Worm (Caenorhabditis elegans): Measurements from ENCODE around the gene F42A9.3.

- TF ChIP-seq nhr-12 (tag; optimal IDR thresholded peaks at IDR 0.05) = no peak
- TF ChIP-seq aly-2 (tag; optimal IDR thresholded peaks at IDR 0.05) = no peak
- TF ChIP-seq ztf-11 (tag; optimal IDR thresholded peaks at IDR 0.05) = no peak
- no peak for TF ChIP-seq nhr-11 (tag; optimal IDR thresholded peaks at IDR 0.05)
- TF ChIP-seq nhr-237 (tag; optimal IDR thresholded peaks at IDR 0.05) = no peak
- TF ChIP-seq ama-1 (optimal IDR thresholded peaks at IDR 0.05) = no peak
- no peak for TF ChIP-seq nhr-6 (tag; optimal IDR thresholded peaks at IDR 0.05)
- no peak for TF ChIP-seq lin-39 (tag; optimal IDR thresholded peaks at IDR 0.05)
- no peak for TF ChIP-seq ceh-82 (tag; optimal IDR thresholded peaks at IDR 0.05)
Measured at ce11 chrIV:8587605-8588004, 29.5 kb upstream of the F42A9.3 start.

Measured in whole organism, L2 larva.